Worm (Caenorhabditis elegans) whole organism, L4 larva: Measurements from ENCODE around the gene lido-16.

Experiments
- D1046.2 ChIP-seq: fragments of 200-800 bp; sonication (Bioruptor generic); IDR thresholded peaks from 2 replicates; pipeline ENCODE4 v1.3.6; 2022; ENCODE audit warnings: missing genetic modification characterization, missing compliant biosample characterization
- F10B5.3 ChIP-seq: sonication (generic microtip); optimal IDR thresholded peaks from 2 replicates; lab custom pipeline; 2016; ENCODE audit warnings: mild to moderate bottlenecking, missing genetic modification characterization, missing compliant biosample characterization
- F26F4.8 ChIP-seq: fragments of 200-800 bp; sonication (Bioruptor generic); conservative IDR thresholded peaks from 2 replicates; pipeline ENCODE4 v1.3.6; 2022; ENCODE audit warnings: missing genetic modification characterization, missing compliant biosample characterization
- F37D6.2 ChIP-seq: sonication (generic microtip); optimal IDR thresholded peaks from 2 replicates; lab custom pipeline; 2016; ENCODE audit warnings: mild to moderate bottlenecking, missing genetic modification characterization, missing compliant biosample characterization
- F44E2.7 ChIP-seq: fragments of 200-800 bp; sonication (Bioruptor generic); IDR thresholded peaks from 2 replicates; pipeline ENCODE4 v2.1.2; 2022; ENCODE audit warnings: missing genetic modification characterization, missing compliant biosample characterization
- Y48G9A.11 ChIP-seq: fragments of 200-800 bp; sonication (Bioruptor generic); IDR thresholded peaks from 2 replicates; pipeline ENCODE4 v1.3.6; 2022; ENCODE audit warnings: missing genetic modification reagents, missing genetic modification characterization, missing compliant biosample characterization
- ZK337.2 ChIP-seq: fragments of 200-800 bp; sonication (Bioruptor generic); IDR thresholded peaks from 2 replicates; pipeline ENCODE4 v1.3.6; 2022; ENCODE audit warnings: missing genetic modification reagents, missing genetic modification characterization, missing compliant biosample characterization
- ZK546.5 ChIP-seq, 2 experiments: sonication (generic microtip); optimal IDR thresholded peaks; 2 replicates each; lab custom pipeline; 2017; ENCODE audit warnings: missing biosample characterization in 2 of 2, missing genetic modification characterization in 2 of 2
- arid-1 ChIP-seq: fragments of 200-800 bp; sonication (Bioruptor generic); conservative IDR thresholded peaks from 2 replicates; pipeline ENCODE4 v1.3.6; 2022; ENCODE audit warnings: missing genetic modification reagents, missing genetic modification characterization, missing compliant biosample characterization
- ceh-28 ChIP-seq: fragments of 150-350 bp; optimal IDR thresholded peaks from 2 replicates; lab custom pipeline; 2014; ENCODE audit warnings: missing biosample characterization, missing genetic modification reagents, missing genetic modification characterization
- ceh-32 ChIP-seq: sonication (generic microtip); optimal IDR thresholded peaks from 2 replicates; lab custom pipeline; 2016; ENCODE audit warnings: mild to moderate bottlenecking, missing genetic modification characterization, missing compliant biosample characterization; ENCODE audit not compliant: poor library complexity
- ceh-44 ChIP-seq: fragments of 200-800 bp; sonication (Bioruptor generic); IDR thresholded peaks from 2 replicates; pipeline ENCODE4 v1.3.6; 2022; ENCODE audit warnings: missing genetic modification reagents, missing genetic modification characterization, missing compliant biosample characterization
- ceh-62 ChIP-seq: sonication (generic microtip); optimal IDR thresholded peaks from 2 replicates; lab custom pipeline; 2017; ENCODE audit warnings: missing biosample characterization, missing genetic modification characterization
- daf-12 ChIP-seq: fragments of 150-350 bp; optimal IDR thresholded peaks from 2 replicates; lab custom pipeline; 2014; ENCODE audit warnings: missing biosample characterization, missing genetic modification reagents, missing genetic modification characterization
- daf-16 ChIP-seq, 3 experiments: sonication (generic microtip); optimal IDR thresholded peaks; 2 replicates each; lab custom pipeline; 2016 to 2017; ENCODE audit warnings: missing genetic modification characterization in 3 of 3, missing genetic modification reagents in 3 of 3, mild to moderate bottlenecking in 2 of 3, missing compliant biosample characterization in 2 of 3, missing biosample characterization in 1 of 3, moderate library complexity in 1 of 3
- dmd-9 ChIP-seq: fragments of 200-800 bp; sonication (Bioruptor generic); IDR thresholded peaks from 2 replicates; pipeline ENCODE4 v1.3.6; 2022; ENCODE audit warnings: missing genetic modification reagents, missing genetic modification characterization, missing compliant biosample characterization
- dpl-1 ChIP-seq: fragments of 150-350 bp; optimal IDR thresholded peaks from 2 replicates; lab custom pipeline; 2014; ENCODE audit warnings: missing biosample characterization, missing genetic modification reagents, missing genetic modification characterization
- egl-27 ChIP-seq: sonication (generic microtip); optimal IDR thresholded peaks from 3 replicates; lab custom pipeline; 2017; ENCODE audit warnings: missing biosample characterization, missing genetic modification reagents, missing genetic modification characterization
- hif-1 ChIP-seq, 2 experiments: sonication (generic microtip); optimal IDR thresholded peaks; 2 replicates each; lab custom pipeline; 2016 to 2017; ENCODE audit warnings: missing compliant biosample characterization in 2 of 2, missing genetic modification characterization in 2 of 2, missing genetic modification reagents in 2 of 2, missing genotype in 2 of 2, mild to moderate bottlenecking in 1 of 2
- hlh-30 ChIP-seq: sonication (generic microtip); optimal IDR thresholded peaks from 2 replicates; lab custom pipeline; 2017; ENCODE audit warnings: antibody characterized with exemption, mild to moderate bottlenecking, missing genetic modification characterization, missing compliant biosample characterization; ENCODE audit not compliant: insufficient read depth
- hmg-1.1 ChIP-seq: fragments of 200-800 bp; sonication (Bioruptor generic); IDR thresholded peaks from 2 replicates; pipeline ENCODE4 v1.3.6; 2022; ENCODE audit warnings: missing genetic modification reagents, missing genetic modification characterization, missing compliant biosample characterization
- lin-38 ChIP-seq: fragments of 200-800 bp; sonication (Bioruptor generic); IDR thresholded peaks from 2 replicates; pipeline ENCODE4 v1.3.6; 2022; ENCODE audit warnings: missing genetic modification reagents, missing genetic modification characterization, missing compliant biosample characterization
- lir-3 ChIP-seq: sonication (generic microtip); optimal IDR thresholded peaks from 2 replicates; lab custom pipeline; 2016; ENCODE audit warnings: mild to moderate bottlenecking, missing genetic modification characterization, missing compliant biosample characterization
- mep-1 ChIP-seq: fragments of 150-350 bp; sonication (generic microtip); optimal IDR thresholded peaks from 3 replicates; lab custom pipeline; 2014; ENCODE audit warnings: missing biosample characterization, missing genetic modification characterization
- mes-2 ChIP-seq: sonication (generic microtip); optimal IDR thresholded peaks from 2 replicates; lab custom pipeline; 2016; ENCODE audit warnings: missing genotype, mild to moderate bottlenecking, missing genetic modification characterization, missing compliant biosample characterization; ENCODE audit not compliant: poor library complexity, severe bottlenecking
- mxl-3 ChIP-seq: fragments of 200-800 bp; sonication (Bioruptor generic); optimal IDR thresholded peaks from 2 replicates; lab custom pipeline; 2018; ENCODE audit warnings: mild to moderate bottlenecking, missing genetic modification characterization, missing compliant biosample characterization
- nhr-11 ChIP-seq: fragments of 150-350 bp; optimal IDR thresholded peaks from 2 replicates; lab custom pipeline; 2014; ENCODE audit warnings: missing biosample characterization, missing genetic modification characterization
- pqm-1 ChIP-seq: sonication (generic microtip); optimal IDR thresholded peaks from 2 replicates; lab custom pipeline; 2017; ENCODE audit warnings: missing biosample characterization, missing genetic modification characterization
- rbr-2 ChIP-seq: sonication (generic microtip); optimal IDR thresholded peaks from 2 replicates; lab custom pipeline; 2016; ENCODE audit warnings: missing genotype, missing genetic modification characterization, missing compliant biosample characterization
- tag-97 ChIP-seq: fragments of 200-800 bp; sonication (Bioruptor generic); IDR thresholded peaks from 2 replicates; pipeline ENCODE4 v1.3.6; 2022; ENCODE audit warnings: missing genetic modification characterization, missing compliant biosample characterization
- unc-130 ChIP-seq: sonication (generic microtip); optimal IDR thresholded peaks from 2 replicates; lab custom pipeline; 2016; ENCODE audit warnings: missing genetic modification reagents, missing genetic modification characterization, missing compliant biosample characterization
- unc-62 ChIP-seq, 3 experiments: fragments of 150-350 bp in 1 of 3; sonication (generic microtip); optimal IDR thresholded peaks in 2 of 3; peaks in 1 of 3; 1 replicate in 1 of 3; 2 replicates in 2 of 3; lab custom pipeline; 2014 to 2017; ENCODE audit warnings: missing biosample characterization in 3 of 3, missing genetic modification characterization in 3 of 3, missing genetic modification reagents in 3 of 3, missing genotype in 1 of 3
- zag-1 ChIP-seq: fragments of 150-350 bp; optimal IDR thresholded peaks from 2 replicates; lab custom pipeline; 2014; ENCODE audit warnings: missing biosample characterization, missing genetic modification characterization
- zfp-2 ChIP-seq: sonication (generic microtip); optimal IDR thresholded peaks from 2 replicates; lab custom pipeline; 2016; ENCODE audit warnings: mild to moderate bottlenecking, missing genetic modification characterization, missing compliant biosample characterization
- ztf-7 ChIP-seq: fragments of 150-350 bp; optimal IDR thresholded peaks from 2 replicates; lab custom pipeline; 2014; ENCODE audit warnings: missing biosample characterization, missing genetic modification characterization

Gene lido-16

DNA sequence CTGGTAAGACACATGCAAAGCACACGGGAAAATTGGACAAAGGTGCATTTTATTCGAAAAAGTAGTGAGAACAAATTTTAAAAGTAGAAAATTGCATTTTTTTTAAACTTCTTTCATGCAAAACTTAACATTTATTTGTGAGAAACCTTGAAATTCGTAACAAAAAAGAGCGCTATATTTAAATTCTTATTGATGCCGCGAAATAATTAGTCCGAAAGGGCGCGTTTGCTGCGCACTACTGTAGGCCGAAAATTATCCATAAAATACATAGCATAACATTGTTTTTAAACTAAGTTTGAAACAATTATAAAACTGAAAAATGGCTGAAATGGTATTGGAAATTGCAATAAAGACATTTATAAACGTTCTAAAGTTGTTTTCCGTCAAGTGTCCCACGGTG, 34.9 kb upstream of the lido-16 start:
- TF ChIP-seq unc-130 (GFP tag; lab: Kevin White, UChicago), result peak; percentile 80
- no peak for TF ChIP-seq pqm-1 (tag; lab: Kevin White, UChicago)
- TF ChIP-seq ceh-28 (tag; lab: Kevin White, UChicago), result no peak
- TF ChIP-seq hlh-30 (tag; lab: Kevin White, UChicago), result no peak
- TF ChIP-seq daf-12 (tag; lab: Kevin White, UChicago), result no peak
- TF ChIP-seq lin-38 (GFP tag; lab: Robert Waterston, UW), result peak; percentile 86
- TF ChIP-seq, all 104 proteins: peak for 2

DNA sequence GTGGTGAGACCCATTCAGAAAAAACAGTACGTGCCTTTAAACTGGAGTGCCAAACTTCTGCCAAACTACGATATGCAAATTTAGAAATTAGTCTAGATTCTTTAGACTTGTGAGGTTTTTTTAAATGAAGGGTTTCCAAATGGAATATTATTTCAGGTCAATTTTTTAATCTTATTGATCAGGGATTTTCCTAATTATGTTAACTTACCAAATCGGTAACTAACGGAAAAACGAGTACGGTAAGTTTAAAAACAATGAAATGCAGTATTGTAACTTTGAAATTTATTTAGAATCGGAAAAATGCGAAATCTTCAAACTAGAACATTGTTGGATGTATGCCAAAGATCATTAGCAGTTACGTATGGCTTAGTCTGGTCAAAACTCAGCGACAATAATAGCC, 31.5 kb upstream of the lido-16 start, which contains the start of gene C56E6.7:
Gene C56E6.7, plus strand, starts transcription at position 301 of the 400 bp plus-strand sequence.
- TF ChIP-seq hmg-1.1 (GFP tag; lab: Robert Waterston, UW) (no peak), zag-1 (no peak), arid-1 (GFP tag; lab: Robert Waterston, UW) (no peak), F37D6.2 (tag; lab: Kevin White, UChicago) (no peak), ceh-62 (tag; lab: Kevin White, UChicago) (no peak), ceh-32 (tag; lab: Kevin White, UChicago) (no peak), D1046.2 (no peak), daf-16 (GFP tag; optimal IDR thresholded peaks at IDR 0.05; lab: Kevin White, UChicago) (no peak), daf-16 (tag; optimal IDR thresholded peaks at IDR 0.05; lab: Kevin White, UChicago) (no peak), zfp-2 (no peak), F44E2.7 (GFP tag; lab: Robert Waterston, UW) (no peak), dpl-1 (no peak), lin-38 (GFP tag; lab: Robert Waterston, UW) (no peak), daf-12 (tag; lab: Kevin White, UChicago) (no peak), hif-1 (tag; optimal IDR thresholded peaks at IDR 0.05; lab: Kevin White, UChicago) (no peak), ZK546.5 (tag; optimal IDR thresholded peaks at IDR 0.05; lab: Kevin White, UChicago) (no peak), F26F4.8 (GFP tag; lab: Robert Waterston, UW) (no peak), mes-2 (tag; lab: Kevin White, UChicago) (no peak), mep-1 (tag; lab: Kevin White, UChicago) (no peak), ceh-44 (GFP tag; lab: Robert Waterston, UW) (no peak)

DNA sequence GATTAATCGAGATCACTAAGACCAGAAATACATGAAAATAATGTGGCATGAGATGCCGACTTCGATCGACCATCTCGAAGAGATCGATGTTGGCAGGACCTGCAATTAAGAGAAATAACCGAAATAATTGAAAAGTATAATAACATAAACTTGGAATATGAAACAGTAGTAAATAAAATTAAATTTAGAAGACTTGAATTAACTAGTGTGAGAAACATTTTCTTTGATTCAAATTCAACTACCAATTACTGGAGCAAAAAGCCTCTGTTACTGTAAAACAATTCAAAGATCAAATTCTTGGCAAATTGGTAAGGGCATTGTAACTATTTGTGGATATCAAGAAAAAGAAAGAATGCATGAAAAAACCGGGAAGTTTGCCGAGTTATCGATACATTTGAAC, 29.1 kb upstream of the lido-16 start, which contains the start of gene R05G9R.1:
Gene R05G9R.1, minus strand, starts transcription at position 101 of the 400 bp plus-strand sequence.
- TF ChIP-seq lir-3 (no peak), rbr-2 (tag; lab: Kevin White, UChicago) (no peak), ztf-7 (tag; lab: Kevin White, UChicago) (no peak), ZK337.2 (no peak), tag-97 (GFP tag; lab: Robert Waterston, UW) (no peak)

DNA sequence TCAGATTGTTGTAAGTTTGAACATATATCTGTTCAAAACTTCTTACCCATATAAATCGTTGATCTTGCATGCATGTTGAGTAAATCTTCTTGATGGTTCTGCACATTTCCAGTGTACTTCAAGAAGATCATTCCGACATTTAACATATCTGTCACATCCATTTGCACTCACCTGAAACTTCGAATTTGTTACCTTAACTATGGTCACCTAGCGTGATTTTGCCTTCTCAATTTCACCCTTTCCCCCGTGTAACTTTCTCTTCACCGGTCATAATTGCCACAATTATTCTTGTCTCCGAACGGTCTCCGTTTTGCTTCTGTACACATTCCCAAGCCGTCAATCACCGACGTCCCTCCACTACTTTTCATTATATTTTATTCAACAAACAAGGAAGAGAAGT, 28.6 kb upstream of the lido-16 start:
- TF ChIP-seq unc-62 (GFP tag; optimal IDR thresholded peaks at IDR 0.05 in 1 of 2; lab: Kevin White, UChicago), result peak in 1 of 2 experiments; percentile 94
- TF ChIP-seq unc-62 (tag; optimal IDR thresholded peaks at IDR 0.05; lab: Kevin White, UChicago), result no peak
- no peak for TF ChIP-seq egl-27 (tag; lab: Kevin White, UChicago)
- no peak for TF ChIP-seq dmd-9 (GFP tag; lab: Robert Waterston, UW)
- no peak for TF ChIP-seq nhr-11 (tag; lab: Kevin White, UChicago)
- no peak for TF ChIP-seq mep-1 (tag; lab: Kevin White, UChicago)
- TF ChIP-seq mxl-3 (GFP tag; lab: Kevin White, UChicago), result no peak
- no peak for TF ChIP-seq unc-130 (GFP tag; lab: Kevin White, UChicago)
- no peak for TF ChIP-seq F10B5.3 (tag; lab: Kevin White, UChicago)
- no peak for TF ChIP-seq Y48G9A.11
